Worm (Caenorhabditis elegans) whole organism, L1 larva: ENCODE data around the gene F16G10.5.

ENCODE experiments used
- C16A3.4 ChIP-seq: fragments of 150-350 bp; optimal IDR thresholded peaks from 2 replicates; lab custom pipeline; 2014; ENCODE audit warnings: missing biosample characterization, missing genetic modification characterization
- Y116A8C.19 ChIP-seq: sonication (generic microtip); optimal IDR thresholded peaks from 2 replicates; lab custom pipeline; 2016; ENCODE audit warnings: missing compliant biosample characterization, missing genetic modification characterization, borderline replicate concordance
- aha-1 ChIP-seq: fragments of 150-350 bp; optimal IDR thresholded peaks from 2 replicates; lab custom pipeline; 2014; ENCODE audit warnings: missing biosample characterization, missing genetic modification characterization
- alr-1 ChIP-seq: fragments of 200-800 bp; sonication (Bioruptor generic); optimal IDR thresholded peaks from 2 replicates; lab custom pipeline; 2018; ENCODE audit warnings: borderline replicate concordance, mild to moderate bottlenecking, missing genetic modification characterization, missing compliant biosample characterization
- ceh-82 ChIP-seq, 3 experiments: fragments of 150-350 bp in 1 of 3; sonication (generic microtip) in 2 of 3; optimal IDR thresholded peaks; 2 replicates each; lab custom pipeline; 2014 to 2017; ENCODE audit warnings: missing biosample characterization in 3 of 3, missing genetic modification characterization in 3 of 3
- dpl-1 ChIP-seq, 3 experiments: fragments of 150-350 bp in 2 of 3; sonication (generic microtip) in 1 of 3; optimal IDR thresholded peaks; 2 replicates each; lab custom pipeline; 2014 to 2017; ENCODE audit warnings: missing biosample characterization in 3 of 3, missing genetic modification characterization in 3 of 3, missing genetic modification reagents in 3 of 3
- dsc-1 ChIP-seq: sonication (generic microtip); optimal IDR thresholded peaks from 2 replicates; lab custom pipeline; 2016; ENCODE audit warnings: mild to moderate bottlenecking, missing genetic modification characterization, missing compliant biosample characterization
- efl-1 ChIP-seq, 4 experiments: fragments of 150-350 bp; optimal IDR thresholded peaks in 3 of 4; peaks in 1 of 4; 1 replicate in 1 of 4; 2 replicates in 3 of 4; lab custom pipeline; 2014; ENCODE audit warnings: missing biosample characterization in 2 of 4, missing genetic modification characterization in 2 of 4, missing genetic modification reagents in 2 of 4
- efl-3 ChIP-seq: fragments of 200-800 bp; sonication (Bioruptor generic); optimal IDR thresholded peaks from 2 replicates; lab custom pipeline; 2018; ENCODE audit warnings: mild to moderate bottlenecking, missing genetic modification characterization, missing compliant biosample characterization
- elt-2 ChIP-seq: sonication (generic microtip); optimal IDR thresholded peaks from 2 replicates; lab custom pipeline; 2016; ENCODE audit warnings: missing genetic modification characterization, mild to moderate bottlenecking, inconsistent platforms, missing compliant biosample characterization, missing genetic modification reagents
- ets-5 ChIP-seq: fragments of 200-800 bp; sonication (Bioruptor generic); IDR thresholded peaks from 2 replicates; pipeline ENCODE4 v1.3.6; 2022; ENCODE audit warnings: missing genetic modification characterization, missing compliant biosample characterization
- fkh-4 ChIP-seq: sonication (generic microtip); optimal IDR thresholded peaks from 2 replicates; lab custom pipeline; 2016; ENCODE audit warnings: missing compliant biosample characterization, missing genetic modification characterization, borderline replicate concordance
- grh-1 ChIP-seq: fragments of 200-800 bp; sonication (Bioruptor generic); IDR thresholded peaks from 2 replicates; pipeline ENCODE4 v1.3.6; 2022; ENCODE audit warnings: missing genetic modification reagents, missing genetic modification characterization, missing compliant biosample characterization
- lin-14 ChIP-seq: fragments of 200-800 bp; sonication (Bioruptor generic); optimal IDR thresholded peaks from 2 replicates; lab custom pipeline; 2018; ENCODE audit warnings: mild to moderate bottlenecking, missing genetic modification characterization, moderate library complexity, missing compliant biosample characterization
- lin-15B ChIP-seq: fragments of 150-350 bp; sonication (generic microtip); optimal IDR thresholded peaks from 3 replicates; lab custom pipeline; 2014; ENCODE audit warnings: missing biosample characterization, missing genetic modification characterization
- lin-35 ChIP-seq, 2 experiments: fragments of 150-350 bp; optimal IDR thresholded peaks; 2 replicates each; lab custom pipeline; 2014; ENCODE audit warnings: missing biosample characterization in 2 of 2, missing genetic modification characterization in 2 of 2, missing genetic modification reagents in 2 of 2
- mef-2 ChIP-seq: fragments of 150-350 bp; optimal IDR thresholded peaks from 2 replicates; lab custom pipeline; 2014; ENCODE audit warnings: missing biosample characterization, missing genetic modification characterization
- nhr-19 ChIP-seq: fragments of 200-800 bp; sonication (Bioruptor generic); conservative IDR thresholded peaks from 2 replicates; pipeline ENCODE4 v1.3.6; 2022; ENCODE audit warnings: missing genetic modification characterization, missing compliant biosample characterization
- nhr-20 ChIP-seq: sonication (generic microtip); optimal IDR thresholded peaks from 2 replicates; lab custom pipeline; 2016; ENCODE audit warnings: mild to moderate bottlenecking, missing genetic modification characterization, missing compliant biosample characterization
- nhr-28 ChIP-seq: fragments of 150-350 bp; optimal IDR thresholded peaks from 2 replicates; lab custom pipeline; 2014; ENCODE audit warnings: missing biosample characterization, missing genetic modification characterization
- nhr-47 ChIP-seq: sonication (generic microtip); optimal IDR thresholded peaks from 2 replicates; lab custom pipeline; 2016; ENCODE audit warnings: mild to moderate bottlenecking, missing genetic modification characterization, moderate library complexity, missing compliant biosample characterization
- nhr-71 ChIP-seq: sonication (generic microtip); optimal IDR thresholded peaks from 2 replicates; lab custom pipeline; 2016; ENCODE audit warnings: mild to moderate bottlenecking, missing genetic modification characterization, moderate library complexity, missing compliant biosample characterization
- nhr-76 ChIP-seq: sonication (generic microtip); optimal IDR thresholded peaks from 2 replicates; lab custom pipeline; 2017; ENCODE audit warnings: missing biosample characterization, missing genetic modification characterization
- nhr-77 ChIP-seq: fragments of 150-350 bp; optimal IDR thresholded peaks from 2 replicates; lab custom pipeline; 2014; ENCODE audit warnings: missing biosample characterization, missing genetic modification characterization
- nhr-90 ChIP-seq: sonication (generic microtip); optimal IDR thresholded peaks from 2 replicates; lab custom pipeline; 2016; ENCODE audit warnings: mild to moderate bottlenecking, missing genetic modification characterization, missing compliant biosample characterization; ENCODE audit not compliant: poor library complexity
- pqm-1 ChIP-seq: sonication (generic microtip); optimal IDR thresholded peaks from 3 replicates; lab custom pipeline; 2017; ENCODE audit warnings: missing biosample characterization, missing genetic modification characterization
- snpc-4 ChIP-seq: fragments of 150-350 bp; optimal IDR thresholded peaks from 2 replicates; lab custom pipeline; 2014; ENCODE audit warnings: missing biosample characterization, missing genetic modification characterization
- sup-37 ChIP-seq: fragments of 200-800 bp; sonication (Bioruptor generic); optimal IDR thresholded peaks from 2 replicates; lab custom pipeline; 2018; ENCODE audit warnings: mild to moderate bottlenecking, missing genetic modification characterization, missing compliant biosample characterization
- tbx-2 ChIP-seq: sonication (generic microtip); optimal IDR thresholded peaks from 2 replicates; lab custom pipeline; 2016; ENCODE audit warnings: missing genetic modification characterization, missing compliant biosample characterization
- tlp-1 ChIP-seq: fragments of 150-350 bp; optimal IDR thresholded peaks from 2 replicates; lab custom pipeline; 2014; ENCODE audit warnings: missing biosample characterization, missing genetic modification characterization
- unc-130 ChIP-seq: fragments of 150-350 bp; optimal IDR thresholded peaks from 2 replicates; lab custom pipeline; 2017; ENCODE audit warnings: missing biosample characterization, missing genetic modification characterization, inconsistent platforms
- unc-30 ChIP-seq: sonication (generic microtip); optimal IDR thresholded peaks from 2 replicates; lab custom pipeline; 2017; ENCODE audit warnings: missing biosample characterization, missing genetic modification characterization
- vab-15 ChIP-seq: sonication (generic microtip); optimal IDR thresholded peaks from 2 replicates; lab custom pipeline; 2017; ENCODE audit warnings: missing genotype, mild to moderate bottlenecking, missing genetic modification characterization, missing compliant biosample characterization
- xbp-1 ChIP-seq: sonication (generic microtip); optimal IDR thresholded peaks from 2 replicates; lab custom pipeline; 2016; ENCODE audit warnings: missing genetic modification characterization, missing compliant biosample characterization
- zag-1 ChIP-seq: fragments of 150-350 bp; optimal IDR thresholded peaks from 2 replicates; lab custom pipeline; 2014; ENCODE audit warnings: missing biosample characterization, missing genetic modification characterization
- ztf-11 ChIP-seq, 2 experiments: sonication (generic microtip); optimal IDR thresholded peaks; 2 replicates each; lab custom pipeline; 2016 to 2017; ENCODE audit warnings: missing genetic modification characterization in 2 of 2, missing biosample characterization in 1 of 2, missing compliant biosample characterization in 1 of 2

Gene F16G10.5

DNA sequence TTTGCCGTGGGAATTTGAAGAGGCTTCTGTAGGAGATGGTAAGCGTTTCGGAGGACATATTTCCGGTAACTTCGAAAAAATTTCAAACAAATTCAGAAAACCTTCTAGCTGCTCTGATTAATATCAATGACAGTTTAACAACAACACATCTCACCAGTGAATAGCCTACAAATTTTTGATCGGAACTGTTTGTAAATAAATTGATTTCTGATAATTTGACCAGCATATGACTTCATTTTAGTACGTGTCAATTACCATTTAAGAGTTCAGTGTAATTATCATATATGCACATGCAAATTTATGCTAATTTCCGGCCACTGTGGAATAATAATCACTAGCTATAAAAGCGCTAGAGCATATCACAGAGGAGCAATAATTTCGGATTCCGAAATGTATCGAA, 42.2 kb upstream of the F16G10.5 start, which contains the start of gene ZK1240.11:
TSS of gene ZK1240.11 (plus strand) at position 301 of the 400 bp plus-strand sequence.
- TF ChIP-seq Y116A8C.19 (tag; lab: Kevin White, UChicago) = no peak
- no peak for TF ChIP-seq efl-1 (optimal IDR thresholded peaks at IDR 0.05; lab: Kevin White, UChicago)
- TF ChIP-seq efl-1 (GFP tag; optimal IDR thresholded peaks at IDR 0.05 in 1 of 2; lab: Kevin White, UChicago) = peak in 1 of 2 experiments; percentile 25

DNA sequence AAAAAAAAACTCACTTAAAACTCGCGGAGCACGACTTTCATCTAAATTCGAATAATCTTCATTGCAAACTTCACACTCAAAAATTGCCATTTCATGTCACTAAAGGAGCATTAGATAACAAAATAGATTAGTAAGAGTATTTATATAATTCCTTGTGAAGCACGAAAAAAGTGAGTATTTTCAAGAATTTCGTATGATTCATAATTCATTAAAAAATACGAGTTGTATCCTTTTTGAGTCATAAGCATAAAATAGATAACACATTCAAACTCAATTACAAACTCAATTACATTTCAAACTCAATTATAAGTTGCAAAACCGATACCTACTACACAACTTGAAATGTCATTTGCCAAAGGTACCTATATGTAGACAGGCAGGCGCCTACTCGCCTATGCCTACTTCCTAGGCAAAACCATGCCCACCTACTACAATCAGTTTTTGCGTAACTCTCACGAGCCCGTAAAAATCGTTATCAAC, 38.1 kb upstream of the F16G10.5 start, which contains the start of the genes ZK1240.8 and ZK1240.1:
TSS of gene ZK1240.8 (minus strand) at position 101 of the 480 bp plus-strand sequence.
TSS of gene ZK1240.1 (plus strand) at position 430 of the 480 bp plus-strand sequence.
- TF ChIP-seq ceh-82 (tag; optimal IDR thresholded peaks at IDR 0.05; lab: Kevin White, UChicago) (no peak), snpc-4 (tag; lab: Kevin White, UChicago) (no peak), ets-5 (GFP tag; lab: Robert Waterston, UW) (no peak), fkh-4 (no peak), pqm-1 (tag; lab: Kevin White, UChicago) (no peak), nhr-76 (no peak), elt-2 (tag; lab: Kevin White, UChicago) (peak; percentile 5)

DNA sequence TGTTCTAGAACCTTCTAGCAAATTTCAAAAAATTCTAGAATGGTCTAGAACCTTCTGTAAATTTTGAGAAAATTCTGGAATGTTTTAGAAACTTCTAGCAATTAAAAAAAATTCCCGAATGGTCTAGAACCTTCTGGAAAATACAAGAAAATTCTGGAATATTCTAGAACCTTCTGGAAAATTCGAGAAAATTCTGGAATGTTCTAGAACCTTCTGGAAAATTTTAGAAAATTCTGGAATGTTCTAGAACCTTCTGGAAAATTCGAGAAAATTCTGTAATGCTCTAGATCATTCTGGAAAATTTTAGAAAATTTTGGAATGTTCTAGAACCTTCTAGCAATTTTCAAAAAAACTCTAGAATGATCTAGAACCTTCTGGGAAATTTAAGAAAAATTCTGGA, 36.7 kb upstream of the F16G10.5 start:
- TF ChIP-seq ztf-11 (tag; optimal IDR thresholded peaks at IDR 0.05; lab: Kevin White, UChicago) (no peak), unc-30 (tag; lab: Kevin White, UChicago) (no peak), dpl-1 (GFP tag; optimal IDR thresholded peaks at IDR 0.05; lab: Kevin White, UChicago) (no peak), mef-2 (tag; lab: Kevin White, UChicago) (no peak), xbp-1 (tag; lab: Kevin White, UChicago) (no peak), tbx-2 (tag; lab: Kevin White, UChicago) (no peak), aha-1 (no peak), C16A3.4 (tag; lab: Kevin White, UChicago) (no peak), tlp-1 (tag; lab: Kevin White, UChicago) (no peak), unc-130 (tag; lab: Kevin White, UChicago) (no peak), efl-1 (optimal IDR thresholded peaks at IDR 0.05; lab: Kevin White, UChicago) (no peak), efl-1 (GFP tag; optimal IDR thresholded peaks at IDR 0.05 in 1 of 2; lab: Kevin White, UChicago) (no peak), nhr-28 (tag; lab: Kevin White, UChicago) (no peak), nhr-19 (GFP tag; lab: Robert Waterston, UW) (no peak), nhr-77 (tag; lab: Kevin White, UChicago) (no peak), grh-1 (no peak), sup-37 (no peak), alr-1 (tag; lab: Kevin White, UChicago) (no peak), vab-15 (tag; lab: Kevin White, UChicago) (no peak), efl-3 (no peak), dsc-1 (tag; lab: Kevin White, UChicago) (no peak)

DNA sequence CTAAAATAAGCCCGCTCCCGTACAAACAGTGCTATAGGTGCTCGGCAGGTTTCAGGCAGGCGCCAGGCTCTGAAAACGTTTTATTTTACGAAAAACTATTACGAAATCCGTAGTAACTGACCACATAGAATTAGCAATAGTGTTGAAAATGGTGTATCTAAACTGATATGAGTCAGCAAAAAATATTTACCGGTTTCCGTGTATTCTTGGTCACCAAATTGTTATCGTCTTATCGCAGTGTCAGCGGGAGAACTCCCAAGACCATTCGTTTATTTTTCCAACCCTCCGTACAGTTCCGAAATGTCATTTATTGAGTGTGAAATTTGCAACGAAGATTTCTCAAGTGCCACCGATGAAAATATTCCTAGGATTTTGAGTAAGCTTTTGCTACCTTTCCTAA, 34.9 kb upstream of the F16G10.5 start, which contains the start of gene F43C11.8:
TSS of gene F43C11.8 (plus strand) at position 301 of the 400 bp plus-strand sequence.
- no peak for TF ChIP-seq lin-15B (tag; lab: Kevin White, UChicago)

DNA sequence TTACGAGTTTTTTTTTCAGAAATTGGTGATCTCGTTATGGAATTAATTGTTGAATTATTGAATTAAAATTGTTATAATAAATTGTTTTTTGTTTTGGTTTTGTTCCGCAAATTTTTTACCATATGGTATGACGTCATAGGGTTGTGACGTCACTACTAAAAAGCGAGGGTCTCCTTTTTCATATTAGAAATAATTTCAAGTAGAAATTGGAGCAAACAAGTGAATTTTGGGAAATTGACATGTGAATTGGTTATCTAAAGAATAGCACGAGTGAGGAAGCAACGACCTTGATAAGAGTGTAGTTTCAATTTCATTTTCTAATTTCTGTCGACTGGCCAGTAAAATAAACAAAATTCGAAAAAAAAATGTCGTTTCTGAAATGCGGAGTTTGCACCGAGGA, 31.5 kb upstream of the F16G10.5 start, which contains the start of gene F43C11.7:
TSS of gene F43C11.7 (plus strand) at position 326 of the 400 bp plus-strand sequence.
- no peak for TF ChIP-seq grh-1
- TF ChIP-seq zag-1 (tag; lab: Kevin White, UChicago) = no peak
- TF ChIP-seq nhr-90 (tag; lab: Kevin White, UChicago) = no peak
- TF ChIP-seq efl-1 (optimal IDR thresholded peaks at IDR 0.05; lab: Kevin White, UChicago) = no peak
- peak in 1 of 2 experiments; percentile 71 for TF ChIP-seq efl-1 (GFP tag; optimal IDR thresholded peaks at IDR 0.05 in 1 of 2; lab: Kevin White, UChicago)
- TF ChIP-seq lin-35 (GFP tag; optimal IDR thresholded peaks at IDR 0.05; lab: Kevin White, UChicago) = peak in 1 of 2 experiments; percentile 20
- no peak for TF ChIP-seq lin-14 (GFP tag; lab: Kevin White, UChicago)
- peak; percentile 30 for TF ChIP-seq nhr-20 (tag; lab: Kevin White, UChicago)
- TF ChIP-seq elt-2 (tag; lab: Kevin White, UChicago) = peak; percentile 73
- no peak for TF ChIP-seq unc-130 (tag; lab: Kevin White, UChicago)
- peak; percentile 9 for TF ChIP-seq nhr-71 (tag; lab: Kevin White, UChicago)
- TF ChIP-seq nhr-47 (tag; lab: Kevin White, UChicago) = no peak
